Fruit fly (Drosophila melanogaster) whole organism, embryonic: ENCODE measurements around the gene twr.

ENCODE experiments used
- Asciz ChIP-seq: fragments of 200-800 bp; sonication (Bioruptor generic); optimal IDR thresholded peaks from 2 replicates; lab custom pipeline; 2017; ENCODE audit warnings: missing biosample characterization, mild to moderate bottlenecking, missing genetic modification characterization, missing genetic modification reagents
- BEAF-32 ChIP-seq: fragments of 200-800 bp; sonication (Bioruptor generic); optimal IDR thresholded peaks from 3 replicates; lab custom pipeline; 2017; ENCODE audit warnings: missing biosample characterization, missing genetic modification characterization, mild to moderate bottlenecking, moderate library complexity, missing genetic modification reagents
- Blimp-1 ChIP-seq: fragments of 200-800 bp; sonication (Bioruptor generic); optimal IDR thresholded peaks from 3 replicates; lab custom pipeline; 2018; ENCODE audit warnings: missing biosample characterization, missing genetic modification characterization, mild to moderate bottlenecking, moderate library complexity, missing genetic modification reagents
- CG10147 ChIP-seq: fragments of 200-800 bp; sonication (Bioruptor generic); optimal IDR thresholded peaks from 2 replicates; lab custom pipeline; 2019; ENCODE audit warnings: missing biosample characterization, mild to moderate bottlenecking, missing genetic modification characterization, moderate library complexity
- CG11723 ChIP-seq: fragments of 200-800 bp; sonication (Bioruptor generic); optimal IDR thresholded peaks from 2 replicates; lab custom pipeline; 2017; ENCODE audit warnings: missing biosample characterization, mild to moderate bottlenecking, missing genetic modification characterization
- CG14710 ChIP-seq: fragments of 200-800 bp; sonication (Bioruptor generic); optimal IDR thresholded peaks from 3 replicates; lab custom pipeline; 2019; ENCODE audit warnings: missing biosample characterization, mild to moderate bottlenecking, missing genetic modification characterization, moderate library complexity
- CG15011 ChIP-seq: fragments of 200-800 bp; sonication (Bioruptor generic); optimal IDR thresholded peaks from 3 replicates; lab custom pipeline; 2018; ENCODE audit warnings: missing biosample characterization, mild to moderate bottlenecking, missing genetic modification characterization
- CG15696 ChIP-seq: fragments of 200-800 bp; sonication (Bioruptor generic); optimal IDR thresholded peaks from 2 replicates; lab custom pipeline; 2019; ENCODE audit warnings: missing biosample characterization, mild to moderate bottlenecking, missing genetic modification characterization, moderate library complexity
- CG17328 ChIP-seq: fragments of 200-800 bp; sonication (Bioruptor generic); IDR thresholded peaks from 2 replicates; pipeline ENCODE4 v1.3.6; 2022; ENCODE audit warnings: missing biosample characterization, missing genetic modification characterization
- CG17385 ChIP-seq: fragments of 200-800 bp; sonication (Bioruptor generic); optimal IDR thresholded peaks from 3 replicates; lab custom pipeline; 2018; ENCODE audit warnings: missing biosample characterization, mild to moderate bottlenecking, missing genetic modification characterization
- CG1792 ChIP-seq: fragments of 200-800 bp; sonication (Bioruptor generic); optimal IDR thresholded peaks from 2 replicates; lab custom pipeline; 2016; ENCODE audit warnings: missing biosample characterization, missing genetic modification characterization
- CG2120 ChIP-seq: fragments of 200-800 bp; sonication (Bioruptor generic); optimal IDR thresholded peaks from 3 replicates; lab custom pipeline; 2016; ENCODE audit warnings: missing biosample characterization, missing genetic modification characterization
- CG2875 ChIP-seq: fragments of 200-800 bp; sonication (Bioruptor generic); optimal IDR thresholded peaks from 2 replicates; lab custom pipeline; 2017; ENCODE audit warnings: missing biosample characterization, mild to moderate bottlenecking, missing genetic modification characterization, missing genetic modification reagents
- CG31365 ChIP-seq: fragments of 200-800 bp; sonication (Bioruptor generic); optimal IDR thresholded peaks from 2 replicates; lab custom pipeline; 2018; ENCODE audit warnings: missing biosample characterization, mild to moderate bottlenecking, missing genetic modification characterization
- CG3995 ChIP-seq: fragments of 200-800 bp; sonication (Bioruptor generic); optimal IDR thresholded peaks from 3 replicates; lab custom pipeline; 2016; ENCODE audit warnings: missing biosample characterization, missing genetic modification characterization
- CG4617 ChIP-seq: fragments of 200-800 bp; sonication (Bioruptor generic); optimal IDR thresholded peaks from 3 replicates; lab custom pipeline; 2016; ENCODE audit warnings: missing biosample characterization, missing genetic modification characterization, borderline replicate concordance
- CG6791 ChIP-seq: fragments of 200-800 bp; sonication (Bioruptor generic); IDR thresholded peaks from 3 replicates; pipeline ENCODE4 v1.3.6; 2022; ENCODE audit warnings: missing biosample characterization, missing genetic modification characterization; ENCODE audit not compliant: partially characterized antibody
- CG7745 ChIP-seq: fragments of 200-800 bp; sonication (Bioruptor generic); optimal IDR thresholded peaks from 2 replicates; lab custom pipeline; 2018; ENCODE audit warnings: missing biosample characterization, mild to moderate bottlenecking, missing genetic modification characterization, moderate library complexity
- CG8290 ChIP-seq, 3 experiments: fragments of 200-800 bp; sonication (Bioruptor generic); optimal IDR thresholded peaks; 2 replicates each; lab custom pipeline; 2016 to 2019; ENCODE audit warnings: missing biosample characterization in 3 of 3, missing genetic modification characterization in 3 of 3, mild to moderate bottlenecking in 2 of 3, moderate library complexity in 1 of 3
- CG9609 ChIP-seq: fragments of 200-800 bp; sonication (Bioruptor generic); optimal IDR thresholded peaks from 3 replicates; lab custom pipeline; 2016; ENCODE audit warnings: missing biosample characterization, missing genetic modification characterization
- CG9817 ChIP-seq: fragments of 200-800 bp; sonication (Bioruptor generic); optimal IDR thresholded peaks from 2 replicates; lab custom pipeline; 2018; ENCODE audit warnings: missing biosample characterization, mild to moderate bottlenecking, missing genetic modification characterization, moderate library complexity
- E2f1 ChIP-seq: fragments of 200-800 bp; sonication (Bioruptor generic); IDR thresholded peaks from 2 replicates; pipeline ENCODE4 v1.3.6; 2022; ENCODE audit warnings: missing biosample characterization, missing genetic modification characterization
- HLH54F ChIP-seq: fragments of 200-800 bp; sonication (Bioruptor generic); optimal IDR thresholded peaks from 3 replicates; lab custom pipeline; 2016; ENCODE audit warnings: missing biosample characterization, missing genetic modification characterization
- Jarid2 ChIP-seq: fragments of 200-800 bp; sonication (Bioruptor generic); optimal IDR thresholded peaks from 3 replicates; lab custom pipeline; 2017; ENCODE audit warnings: mild to moderate bottlenecking, missing biosample characterization, missing genetic modification reagents, missing genetic modification characterization
- Taf1 ChIP-seq: fragments of 200-800 bp; sonication (Bioruptor generic); IDR thresholded peaks from 2 replicates; pipeline ENCODE4 v1.3.6; 2022; ENCODE audit warnings: missing biosample characterization, missing genetic modification characterization
- ab ChIP-seq: fragments of 200-800 bp; sonication (Bioruptor generic); optimal IDR thresholded peaks from 2 replicates; lab custom pipeline; 2016; ENCODE audit warnings: missing biosample characterization, missing genetic modification characterization
- ac ChIP-seq: fragments of 200-800 bp; sonication (Bioruptor generic); optimal IDR thresholded peaks from 3 replicates; lab custom pipeline; 2017; ENCODE audit warnings: missing biosample characterization, mild to moderate bottlenecking, missing genetic modification characterization
- ato ChIP-seq: fragments of 200-800 bp; sonication (Bioruptor generic); IDR thresholded peaks from 2 replicates; pipeline ENCODE4 v1.3.6; 2022; ENCODE audit warnings: missing biosample characterization, missing genetic modification characterization; ENCODE audit not compliant: partially characterized antibody
- danr ChIP-seq: fragments of 200-800 bp; sonication (Bioruptor generic); IDR thresholded peaks from 2 replicates; pipeline ENCODE4 v1.3.6; 2022; ENCODE audit warnings: missing biosample characterization, missing genetic modification characterization
- dmrt11E ChIP-seq: fragments of 200-800 bp; sonication (Bioruptor generic); optimal IDR thresholded peaks from 3 replicates; lab custom pipeline; 2018; ENCODE audit warnings: missing biosample characterization, mild to moderate bottlenecking, missing genetic modification characterization, moderate library complexity
- gfzf ChIP-seq: fragments of 200-800 bp; sonication (Bioruptor generic); optimal IDR thresholded peaks from 2 replicates; lab custom pipeline; 2016; ENCODE audit warnings: missing biosample characterization, mild to moderate bottlenecking, missing genetic modification characterization, moderate library complexity
- gt ChIP-seq: fragments of 200-800 bp; sonication (Bioruptor generic); IDR thresholded peaks from 2 replicates; pipeline ENCODE4 v1.3.6; 2022; ENCODE audit warnings: missing biosample characterization, missing genetic modification characterization
- insv ChIP-seq, 2 experiments: fragments of 200-800 bp; sonication (Bioruptor generic); optimal IDR thresholded peaks; 3 replicates each; lab custom pipeline; 2016 to 2018; ENCODE audit warnings: missing biosample characterization in 2 of 2, missing genetic modification characterization in 2 of 2
- jing ChIP-seq: fragments of 200-800 bp; sonication (Bioruptor generic); optimal IDR thresholded peaks from 2 replicates; lab custom pipeline; 2018; ENCODE audit warnings: missing biosample characterization, mild to moderate bottlenecking, missing genetic modification characterization
- lab ChIP-seq: fragments of 200-800 bp; sonication (Bioruptor generic); optimal IDR thresholded peaks from 3 replicates; lab custom pipeline; 2017; ENCODE audit warnings: missing biosample characterization, missing genetic modification characterization, mild to moderate bottlenecking, moderate library complexity, missing genetic modification reagents
- lilli ChIP-seq: fragments of 200-800 bp; sonication (Bioruptor generic); optimal IDR thresholded peaks from 3 replicates; lab custom pipeline; 2016; ENCODE audit warnings: missing biosample characterization, missing genetic modification characterization
- lov ChIP-seq, 2 experiments: fragments of 200-800 bp in 1 of 2; fragments of >200 bp in 1 of 2; sonication (Bioruptor generic) in 1 of 2; IDR thresholded peaks in 1 of 2; optimal IDR thresholded peaks in 1 of 2; 2 replicates in 1 of 2; 3 replicates in 1 of 2; pipeline versions ENCODE4 v1.3.6 to Lab custom; 2017 to 2022; ENCODE audit warnings: missing biosample characterization in 1 of 2, missing genetic modification characterization in 1 of 2
- luna ChIP-seq: fragments of 200-800 bp; sonication (Bioruptor generic); optimal IDR thresholded peaks from 2 replicates; lab custom pipeline; 2016; ENCODE audit warnings: missing biosample characterization, missing genetic modification characterization
- nerfin-2 ChIP-seq: fragments of 200-800 bp; sonication (Bioruptor generic); IDR thresholded peaks from 2 replicates; pipeline ENCODE4 v1.3.6; 2022; ENCODE audit warnings: missing biosample characterization, missing genetic modification characterization; ENCODE audit not compliant: partially characterized antibody
- nom ChIP-seq: fragments of 200-800 bp; sonication (Bioruptor generic); optimal IDR thresholded peaks from 2 replicates; lab custom pipeline; 2017; ENCODE audit warnings: missing biosample characterization, missing genetic modification characterization, mild to moderate bottlenecking, moderate library complexity, missing genetic modification reagents
- odd ChIP-seq: fragments of 200-800 bp; sonication (Bioruptor generic); optimal IDR thresholded peaks from 2 replicates; lab custom pipeline; 2017; ENCODE audit warnings: missing biosample characterization, mild to moderate bottlenecking, missing genetic modification characterization
- ro ChIP-seq: fragments of 200-800 bp; sonication (Bioruptor generic); IDR thresholded peaks from 2 replicates; pipeline ENCODE4 v1.3.6; 2022; ENCODE audit warnings: missing biosample characterization, missing genetic modification characterization
- run ChIP-seq: fragments of 200-800 bp; sonication (Bioruptor generic); optimal IDR thresholded peaks from 3 replicates; lab custom pipeline; 2018; ENCODE audit warnings: missing biosample characterization, mild to moderate bottlenecking, missing genetic modification characterization
- sna ChIP-seq: fragments of 200-800 bp; sonication (Bioruptor generic); IDR thresholded peaks from 2 replicates; pipeline ENCODE4 v1.3.6; 2022; ENCODE audit warnings: missing biosample characterization, missing genetic modification characterization; ENCODE audit not compliant: partially characterized antibody
- unc-4 ChIP-seq: fragments of 200-800 bp; sonication (Bioruptor generic); IDR thresholded peaks from 2 replicates; pipeline ENCODE4 v1.3.6; 2022; ENCODE audit warnings: missing biosample characterization, missing genetic modification characterization; ENCODE audit not compliant: partially characterized antibody
- vfl ChIP-seq: fragments of 200-800 bp; sonication (Bioruptor generic); optimal IDR thresholded peaks from 2 replicates; lab custom pipeline; 2016; ENCODE audit warnings: missing biosample characterization, missing genetic modification characterization

twr gene

dm6 chr3R:6657278-6658246, at the start of gene twr, which contains the start of gene CG1307 (continued):
- TF ChIP-seq nom (GFP tag; lab: Kevin White, UChicago), result no peak
- peak; percentile 96 for TF ChIP-seq CG3995 (GFP tag; lab: Kevin White, UChicago)
- peak; percentile 14; the same call in 1 of the 2 replicates for TF ChIP-seq CG17328 (GFP tag; lab: Robert Waterston, UW)
- TF ChIP-seq CG10147 (GFP tag; lab: Kevin White, UChicago), result no peak
- TF ChIP-seq CG2875, result no peak
- peak; percentile 7 for TF ChIP-seq CG2120 (GFP tag; lab: Kevin White, UChicago)
- peak; percentile 46 for TF ChIP-seq dmrt11E (tag; lab: Kevin White, UChicago)
- no peak for TF ChIP-seq Blimp-1 (GFP tag; lab: Kevin White, UChicago)
- TF ChIP-seq CG9609, result peak; percentile 12
- no peak for TF ChIP-seq ac (GFP tag; lab: Kevin White, UChicago)
- no peak for TF ChIP-seq HLH54F
- TF ChIP-seq CG15011, result no peak
- TF ChIP-seq CG7745 (tag; lab: Kevin White, UChicago), result no peak
- no peak for TF ChIP-seq gt (GFP tag; lab: Robert Waterston, UW)
- TF ChIP-seq odd, result no peak
- TF ChIP-seq E2f1 (GFP tag; lab: Robert Waterston, UW), result 0 out of 2 replicates have a peak, but pooled peaks have one; percentile 15
- no peak for TF ChIP-seq luna (GFP tag; lab: Kevin White, UChicago)
- no peak for TF ChIP-seq vfl
- TF ChIP-seq ab, result no peak
- no peak for TF ChIP-seq lab
- TF ChIP-seq lilli, result no peak
- no peak for TF ChIP-seq danr (GFP tag; lab: Robert Waterston, UW)
- TF ChIP-seq CG1792 (GFP tag; lab: Kevin White, UChicago), result no peak
- TF ChIP-seq jing (GFP tag; lab: Kevin White, UChicago), result no peak
- no peak for TF ChIP-seq sna
- peak in 1 of 2 experiments; percentile 19 for TF ChIP-seq insv (GFP tag; optimal IDR thresholded peaks at IDR 0.05; lab: Kevin White, UChicago)
- TF ChIP-seq ato (GFP tag; lab: Robert Waterston, UW), result no peak
- no peak for TF ChIP-seq unc-4
- TF ChIP-seq run (tag; lab: Kevin White, UChicago), result no peak
- peak; percentile 98 for TF ChIP-seq CG14710 (tag; lab: Kevin White, UChicago)
- TF ChIP-seq CG4617 (GFP tag; lab: Kevin White, UChicago), result peak; percentile 55
- TF ChIP-seq ro (GFP tag; lab: Robert Waterston, UW), result no peak
- no peak for TF ChIP-seq CG11723 (GFP tag; lab: Kevin White, UChicago)
- TF ChIP-seq CG31365, result no peak
- peak; percentile 15 for TF ChIP-seq CG8290 (GFP tag; optimal IDR thresholded peaks at IDR 0.05; lab: Kevin White, UChicago)
- TF ChIP-seq CG8290 (tag; optimal IDR thresholded peaks at IDR 0.05; lab: Kevin White, UChicago), result no peak
- TF ChIP-seq CG17385 (GFP tag; lab: Kevin White, UChicago), result no peak
- peak; percentile 76 for TF ChIP-seq gfzf (GFP tag; lab: Kevin White, UChicago)
- no peak for TF ChIP-seq Asciz (GFP tag; lab: Kevin White, UChicago)
- no peak for TF ChIP-seq Taf1 (GFP tag; lab: Robert Waterston, UW)
- TF ChIP-seq CG9817 (tag; lab: Kevin White, UChicago), result peak; percentile 30
- no peak for TF ChIP-seq lov (optimal IDR thresholded peaks at IDR 0.05; lab: Kevin White, UChicago)
- TF ChIP-seq lov (GFP tag; IDR thresholded peaks at IDR 0.05; lab: Robert Waterston, UW), result no peak
- no peak for TF ChIP-seq Jarid2 (GFP tag; lab: Kevin White, UChicago)
- TF ChIP-seq BEAF-32 (GFP tag; lab: Kevin White, UChicago), result peak; percentile 58
- 0 out of 3 replicates have a peak, but pooled peaks have one; percentile 17 for TF ChIP-seq CG6791 (GFP tag; lab: Robert Waterston, UW)
- no peak for TF ChIP-seq nerfin-2 (GFP tag; lab: Robert Waterston, UW)
- peak; percentile 24 for TF ChIP-seq CG15696 (tag; lab: Kevin White, UChicago)
